Worm (Caenorhabditis elegans) whole organism, young adult: ENCODE measurements around the gene attf-4.

Experiments
- F49E8.2 ChIP-seq: sonication (generic microtip); optimal IDR thresholded peaks from 3 replicates; lab custom pipeline; 2017; ENCODE audit warnings: missing genetic modification characterization, mild to moderate bottlenecking, missing compliant biosample characterization, antibody characterized with exemption, moderate library complexity; ENCODE audit not compliant: insufficient read depth
- T26A5.8 ChIP-seq: sonication (generic microtip); optimal IDR thresholded peaks from 2 replicates; lab custom pipeline; 2016; ENCODE audit warnings: missing genetic modification characterization, missing compliant biosample characterization
- ama-1 ChIP-seq, 3 experiments: fragments of 150-350 bp in 1 of 3; sonication (generic microtip) in 2 of 3; optimal IDR thresholded peaks; 2 replicates each; lab custom pipeline; 2014 to 2018; ENCODE audit warnings: missing biosample characterization in 2 of 3, missing genetic modification characterization in 2 of 3, missing genetic modification reagents in 2 of 3
- egl-44 ChIP-seq: fragments of 200-800 bp; sonication (Bioruptor generic); IDR thresholded peaks from 2 replicates; pipeline ENCODE4 v1.3.6; 2022; ENCODE audit warnings: missing genetic modification reagents, missing genetic modification characterization, missing compliant biosample characterization
- hmg-1.2 ChIP-seq: fragments of 200-800 bp; sonication (Bioruptor generic); IDR thresholded peaks from 2 replicates; pipeline ENCODE4 v1.3.6; 2022; ENCODE audit warnings: missing genetic modification reagents, missing genetic modification characterization, missing compliant biosample characterization
- lin-40 ChIP-seq: sonication (generic microtip); optimal IDR thresholded peaks from 2 replicates; lab custom pipeline; 2016; ENCODE audit warnings: missing genetic modification characterization, mild to moderate bottlenecking, missing compliant biosample characterization, missing genotype, missing genetic modification reagents
- lir-1 ChIP-seq: fragments of 200-800 bp; sonication (Bioruptor generic); conservative IDR thresholded peaks from 2 replicates; pipeline ENCODE4 v1.3.6; 2022; ENCODE audit warnings: missing genetic modification reagents, missing genetic modification characterization, missing compliant biosample characterization
- lsl-1 ChIP-seq: fragments of 200-800 bp; sonication (Bioruptor generic); optimal IDR thresholded peaks from 2 replicates; lab custom pipeline; 2018; ENCODE audit warnings: mild to moderate bottlenecking, missing genetic modification characterization, moderate library complexity, missing compliant biosample characterization
- pha-4 ChIP-seq: fragments of 150-350 bp; sonication (generic microtip); optimal IDR thresholded peaks from 2 replicates; lab custom pipeline; 2014; ENCODE audit warnings: missing biosample characterization, missing genetic modification reagents, missing genetic modification characterization
- ztf-18 ChIP-seq: sonication (generic microtip); optimal IDR thresholded peaks from 2 replicates; lab custom pipeline; 2016; ENCODE audit warnings: missing genotype, mild to moderate bottlenecking, missing genetic modification characterization, missing compliant biosample characterization

ce11 chrIII:6116981-6117380 lies 36.6 kb downstream of the attf-4 start:
- TF ChIP-seq hmg-1.2 (GFP tag; lab: Robert Waterston, UW) (no peak), T26A5.8 (tag; lab: Kevin White, UChicago) (no peak), pha-4 (tag; lab: Kevin White, UChicago) (no peak), egl-44 (no peak), lin-40 (tag; lab: Kevin White, UChicago) (no peak), lir-1 (no peak), lsl-1 (GFP tag; lab: Kevin White, UChicago) (no peak), ztf-18 (tag; lab: Kevin White, UChicago) (no peak), ama-1 (optimal IDR thresholded peaks at IDR 0.05; lab: Kevin White, UChicago) (no peak), ama-1 (GFP tag; optimal IDR thresholded peaks at IDR 0.05; lab: Kevin White, UChicago) (no peak), F49E8.2 (tag; lab: Kevin White, UChicago) (no peak)
